Worm (Caenorhabditis elegans) whole organism, L3 larva: ENCODE results near the gene tpa-1.

Source experiments
- ZK546.5 ChIP-seq: sonication (generic microtip); optimal IDR thresholded peaks from 2 replicates; lab custom pipeline; 2017; ENCODE audit warnings: missing biosample characterization, missing genetic modification characterization
- ceh-82 ChIP-seq: fragments of 150-350 bp; optimal IDR thresholded peaks from 2 replicates; lab custom pipeline; 2014; ENCODE audit warnings: missing biosample characterization, missing genetic modification characterization
- daf-12 ChIP-seq: fragments of 150-350 bp; optimal IDR thresholded peaks from 2 replicates; lab custom pipeline; 2014; ENCODE audit warnings: missing biosample characterization, missing genetic modification reagents, missing genetic modification characterization
- elt-1 ChIP-seq: fragments of 150-350 bp; optimal IDR thresholded peaks from 2 replicates; lab custom pipeline; 2014; ENCODE audit warnings: missing biosample characterization, missing genetic modification characterization
- fos-1 ChIP-seq: fragments of 150-350 bp; optimal IDR thresholded peaks from 2 replicates; lab custom pipeline; 2014; ENCODE audit warnings: missing biosample characterization, missing genetic modification characterization
- mdl-1 ChIP-seq: fragments of 150-350 bp; optimal IDR thresholded peaks from 2 replicates; lab custom pipeline; 2014; ENCODE audit warnings: missing biosample characterization, missing genetic modification characterization
- mml-1 ChIP-seq: fragments of 150-350 bp; sonication (generic microtip); optimal IDR thresholded peaks from 3 replicates; lab custom pipeline; 2014; ENCODE audit warnings: missing biosample characterization, missing genetic modification characterization
- nhr-25 ChIP-seq: sonication (generic microtip); optimal IDR thresholded peaks from 2 replicates; lab custom pipeline; 2017; ENCODE audit warnings: missing biosample characterization, missing genetic modification characterization
- skn-1 ChIP-seq: fragments of 150-350 bp; optimal IDR thresholded peaks from 2 replicates; lab custom pipeline; 2014; ENCODE audit warnings: missing biosample characterization, missing genetic modification characterization
- unc-39 ChIP-seq: sonication (generic microtip); optimal IDR thresholded peaks from 4 replicates; lab custom pipeline; 2017; ENCODE audit warnings: missing biosample characterization, missing genetic modification characterization
- unc-62 ChIP-seq: fragments of 150-350 bp; sonication (generic microtip); optimal IDR thresholded peaks from 4 replicates; lab custom pipeline; 2014; ENCODE audit warnings: missing biosample characterization, missing genetic modification reagents, missing genetic modification characterization
- zag-1 ChIP-seq: fragments of 150-350 bp; optimal IDR thresholded peaks from 2 replicates; lab custom pipeline; 2014; ENCODE audit warnings: missing biosample characterization, missing genetic modification characterization
- ztf-11 ChIP-seq: fragments of 150-350 bp; optimal IDR thresholded peaks from 2 replicates; lab custom pipeline; 2014; ENCODE audit warnings: missing biosample characterization, missing genetic modification characterization

ce11 chrIV:102848-103247 lies 11.1 kb downstream of the tpa-1 start:
- TF ChIP-seq mml-1 = no peak
- TF ChIP-seq ztf-11 = no peak
- TF ChIP-seq ZK546.5 (tag; lab: Kevin White, UChicago) = no peak
- TF ChIP-seq fos-1 (tag; lab: Kevin White, UChicago) = no peak
- no peak for TF ChIP-seq elt-1 (tag; lab: Kevin White, UChicago)
- TF ChIP-seq nhr-25 = peak; percentile 96
- TF ChIP-seq unc-62 (GFP tag; lab: Kevin White, UChicago) = no peak
- no peak for TF ChIP-seq mdl-1
- no peak for TF ChIP-seq daf-12
- no peak for TF ChIP-seq zag-1
- TF ChIP-seq ceh-82 (tag; lab: Kevin White, UChicago) = no peak
- no peak for TF ChIP-seq unc-39 (tag; lab: Kevin White, UChicago)
- no peak for TF ChIP-seq skn-1 (tag; lab: Kevin White, UChicago)
